Fruit fly (Drosophila melanogaster): ENCODE data around the gene Rpp14b.
A peak's percentile ranks its signal among the peaks of the same experiment; 100 is the strongest.

The Rpp14b gene

dm6 chr3R:30076088-30076487 is 20.3 kb downstream of the Rpp14b start (continued):
- TF ChIP-seq Hr38 (GFP tag; optimal IDR thresholded peaks at IDR 0.05) (no peak), fkh (GFP tag; optimal IDR thresholded peaks at IDR 0.05) (no peak), CG32006 (GFP tag; optimal IDR thresholded peaks at IDR 0.05) (peak; percentile 80), achi (GFP tag; optimal IDR thresholded peaks at IDR 0.05) (peak; percentile 51), CG6276 (GFP tag; optimal IDR thresholded peaks at IDR 0.05) (peak; percentile 46), CG10669 (GFP tag; optimal IDR thresholded peaks at IDR 0.05) (peak; percentile 49), Lpt (GFP tag; optimal IDR thresholded peaks at IDR 0.05) (peak; percentile 41), CG1621 (tag; optimal IDR thresholded peaks at IDR 0.05) (peak; percentile 65), dsx (GFP tag; optimal IDR thresholded peaks at IDR 0.05; ENCODE audit: poor library complexity, severe bottlenecking) (peak; percentile 3), CG11902 (GFP tag; optimal IDR thresholded peaks at IDR 0.05) (peak; percentile 17), CG11294 (GFP tag; IDR thresholded peaks at IDR 0.05) (peak; percentile 24; the same call in 1 of the 2 replicates), vri (GFP tag; optimal IDR thresholded peaks at IDR 0.05) (no peak), CG6163 (GFP tag; IDR thresholded peaks at IDR 0.05) (peak; percentile 76)

- peak; percentile 16 for TF ChIP-seq Sox14 (GFP tag; optimal IDR thresholded peaks at IDR 0.05)
- TF ChIP-seq Ets21C (GFP tag; optimal IDR thresholded peaks at IDR 0.05) = peak; percentile 22
- no peak for TF ChIP-seq CG9139 (GFP tag; optimal IDR thresholded peaks at IDR 0.05)
- no peak for TF ChIP-seq Met (GFP tag; optimal IDR thresholded peaks at IDR 0.05)
- no peak for TF ChIP-seq ss (GFP tag; optimal IDR thresholded peaks at IDR 0.05)
- TF ChIP-seq eg (GFP tag; IDR thresholded peaks at IDR 0.05) = 0 out of 3 replicates have a peak, but pooled peaks have one; percentile 42
- no peak for TF ChIP-seq CG10631 (GFP tag; optimal IDR thresholded peaks at IDR 0.05)
- TF ChIP-seq OdsH (GFP tag; optimal IDR thresholded peaks at IDR 0.05) = peak; percentile 18
- TF ChIP-seq vri (GFP tag; optimal IDR thresholded peaks at IDR 0.05) = no peak
- TF ChIP-seq CG1621 (tag; optimal IDR thresholded peaks at IDR 0.05) = no peak
- no peak for TF ChIP-seq salr (GFP tag; optimal IDR thresholded peaks at IDR 0.05)
- no peak for TF ChIP-seq achi (GFP tag; optimal IDR thresholded peaks at IDR 0.05)
- TF ChIP-seq Sox102F (GFP tag; optimal IDR thresholded peaks at IDR 0.05) = peak; percentile 23
- no peak for TF ChIP-seq CG3032 (tag; optimal IDR thresholded peaks at IDR 0.05)
- no peak for TF ChIP-seq fd85E (GFP tag; optimal IDR thresholded peaks at IDR 0.05)
- peak; percentile 11 for TF ChIP-seq pdm3 (GFP tag; optimal IDR thresholded peaks at IDR 0.05)
- TF ChIP-seq CG6808 (GFP tag; optimal IDR thresholded peaks at IDR 0.05) = no peak
- TF ChIP-seq dsx (GFP tag; optimal IDR thresholded peaks at IDR 0.05; ENCODE audit: poor library complexity, severe bottlenecking) = no peak
- TF ChIP-seq net (GFP tag; optimal IDR thresholded peaks at IDR 0.05) = no peak
- no peak for TF ChIP-seq CG10669 (GFP tag; optimal IDR thresholded peaks at IDR 0.05)
- TF ChIP-seq CG16779 (tag; optimal IDR thresholded peaks at IDR 0.05) = no peak
- TF ChIP-seq cyc (GFP tag; optimal IDR thresholded peaks at IDR 0.05) = peak; percentile 55
- peak; percentile 69 for TF ChIP-seq Eip78C (GFP tag)
- TF ChIP-seq Blimp-1 (GFP tag; optimal IDR thresholded peaks at IDR 0.05) = no peak
- no peak for TF ChIP-seq CG11762 (GFP tag; optimal IDR thresholded peaks at IDR 0.05; ENCODE audit: insufficient read depth)
- TF ChIP-seq CG6276 (GFP tag; optimal IDR thresholded peaks at IDR 0.05) = no peak
- no peak for TF ChIP-seq CG6792 (GFP tag; optimal IDR thresholded peaks at IDR 0.05)
- no peak for TF ChIP-seq Eip93F (GFP tag; optimal IDR thresholded peaks at IDR 0.05)
- TF ChIP-seq dac (GFP tag; optimal IDR thresholded peaks at IDR 0.05) = no peak
- TF ChIP-seq Hr38 (GFP tag; optimal IDR thresholded peaks at IDR 0.05) = no peak
- TF ChIP-seq CG4318 (GFP tag; optimal IDR thresholded peaks at IDR 0.05) = no peak
- TF ChIP-seq CG6163 (GFP tag; IDR thresholded peaks at IDR 0.05) = no peak
- TF ChIP-seq CG11294 (GFP tag; IDR thresholded peaks at IDR 0.05) = no peak; the same call in 1 of the 2 replicates
- TF ChIP-seq CG34406 (GFP tag; optimal IDR thresholded peaks at IDR 0.05) = peak; percentile 14
- no peak for TF ChIP-seq CG6854 (GFP tag; optimal IDR thresholded peaks at IDR 0.05)
- peak; percentile 70 for TF ChIP-seq svp (GFP tag)
- TF ChIP-seq CG15336 (GFP tag; IDR thresholded peaks at IDR 0.05) = no peak
- TF ChIP-seq lz (GFP tag; optimal IDR thresholded peaks at IDR 0.05) = peak; percentile 32
- TF ChIP-seq CG8319 (GFP tag; optimal IDR thresholded peaks at IDR 0.05) = no peak
- TF ChIP-seq Sox15 (GFP tag; optimal IDR thresholded peaks at IDR 0.05) = no peak
- peak; percentile 8 for TF ChIP-seq acj6 (GFP tag; optimal IDR thresholded peaks at IDR 0.05)
- TF ChIP-seq CG31627 (GFP tag; optimal IDR thresholded peaks at IDR 0.05) = peak; percentile 63
- TF ChIP-seq CG32006 (GFP tag; optimal IDR thresholded peaks at IDR 0.05) = peak; percentile 17
- TF ChIP-seq spab (GFP tag; optimal IDR thresholded peaks at IDR 0.05) = no peak
- peak; percentile 50 for TF ChIP-seq esn (GFP tag; optimal IDR thresholded peaks at IDR 0.05)
Observed at dm6 chr3R:30083215-30083614, 27.5 kb downstream of the Rpp14b start.

All from whole organism, prepupa.